Fruit fly (Drosophila melanogaster): ENCODE data around the gene tko.
A peak's percentile ranks its signal among the peaks of the same experiment; 100 is the strongest.

tko gene

dm6 chrX:2399438-2399837 is 44.3 kb downstream of the tko start:
- TF ChIP-seq fru (GFP tag; optimal IDR thresholded peaks at IDR 0.05) = no peak
- no peak for TF ChIP-seq GATAd (GFP tag; optimal IDR thresholded peaks at IDR 0.05)
- TF ChIP-seq foxo (GFP tag; optimal IDR thresholded peaks at IDR 0.05) = no peak
- TF ChIP-seq Hnf4 (GFP tag; optimal IDR thresholded peaks at IDR 0.05) = no peak
- TF ChIP-seq dmrt93B (GFP tag; optimal IDR thresholded peaks at IDR 0.05) = no peak
- no peak for TF ChIP-seq ey (GFP tag; optimal IDR thresholded peaks at IDR 0.05)
- TF ChIP-seq Sp1 (GFP tag; optimal IDR thresholded peaks at IDR 0.05) = no peak
- no peak for TF ChIP-seq CrebA (GFP tag; optimal IDR thresholded peaks at IDR 0.05; ENCODE audit: borderline replicate concordance)
- no peak for TF ChIP-seq Abd-B (GFP tag; optimal IDR thresholded peaks at IDR 0.05)
- TF ChIP-seq dsf (GFP tag; optimal IDR thresholded peaks at IDR 0.05; ENCODE audit: borderline replicate concordance) = no peak
- TF ChIP-seq psq (GFP tag; optimal IDR thresholded peaks at IDR 0.05) = no peak
- no peak for TF ChIP-seq Hr78 (GFP tag; optimal IDR thresholded peaks at IDR 0.05)
- TF ChIP-seq sv (GFP tag; optimal IDR thresholded peaks at IDR 0.05) = no peak
- no peak for TF ChIP-seq woc (GFP tag; optimal IDR thresholded peaks at IDR 0.05)
- TF ChIP-seq jim (GFP tag; optimal IDR thresholded peaks at IDR 0.05) = no peak
- TF ChIP-seq Hr83 (GFP tag; optimal IDR thresholded peaks at IDR 0.05; ENCODE audit: poor library complexity, severe bottlenecking) = no peak

dm6 chrX:2396204-2396882 is 47.4 kb downstream of the tko start:
- TF ChIP-seq psq (GFP tag; optimal IDR thresholded peaks at IDR 0.05) (peak; percentile 60), brk (GFP tag; optimal IDR thresholded peaks at IDR 0.05) (peak; percentile 2), ey (GFP tag; optimal IDR thresholded peaks at IDR 0.05) (peak; percentile 34), h (GFP tag; optimal IDR thresholded peaks at IDR 0.05) (peak; percentile 66), jim (GFP tag; optimal IDR thresholded peaks at IDR 0.05) (no peak), lola (GFP tag; optimal IDR thresholded peaks at IDR 0.05) (no peak), woc (GFP tag; optimal IDR thresholded peaks at IDR 0.05) (peak; percentile 58), HLH106 (tag; optimal IDR thresholded peaks at IDR 0.05) (peak; percentile 60), CG32264 (GFP tag; optimal IDR thresholded peaks at IDR 0.05) (no peak), fru (GFP tag; optimal IDR thresholded peaks at IDR 0.05) (peak; percentile 57), Sp1 (GFP tag; optimal IDR thresholded peaks at IDR 0.05) (peak; percentile 52), Abd-B (GFP tag; optimal IDR thresholded peaks at IDR 0.05) (no peak), Dif (GFP tag; optimal IDR thresholded peaks at IDR 0.05; ENCODE audit: partially characterized antibody) (no peak), rgr (GFP tag; optimal IDR thresholded peaks at IDR 0.05) (peak; percentile 64), foxo (GFP tag; optimal IDR thresholded peaks at IDR 0.05) (peak in 1 of 2 experiments; percentile 70), br (GFP tag; optimal IDR thresholded peaks at IDR 0.05) (peak; percentile 11), dmrt93B (GFP tag; optimal IDR thresholded peaks at IDR 0.05) (peak; percentile 20), OdsH (GFP tag; optimal IDR thresholded peaks at IDR 0.05) (peak; percentile 51)

dm6 chrX:2394516-2394915 is 49.3 kb downstream of the tko start:
- no peak for TF ChIP-seq Hr78 (GFP tag; optimal IDR thresholded peaks at IDR 0.05)
- TF ChIP-seq sv (GFP tag; optimal IDR thresholded peaks at IDR 0.05) = no peak
- TF ChIP-seq pan (optimal IDR thresholded peaks at IDR 0.05) = no peak
- TF ChIP-seq CG32264 (GFP tag; optimal IDR thresholded peaks at IDR 0.05) = no peak
- no peak for TF ChIP-seq Vsx2 (GFP tag; optimal IDR thresholded peaks at IDR 0.05; ENCODE audit: partially characterized antibody)
- TF ChIP-seq Rel (GFP tag; optimal IDR thresholded peaks at IDR 0.05) = no peak
- no peak for TF ChIP-seq Rel (tag; optimal IDR thresholded peaks at IDR 0.05)
- TF ChIP-seq GATAd (GFP tag; optimal IDR thresholded peaks at IDR 0.05) = no peak
- TF ChIP-seq CrebA (GFP tag; optimal IDR thresholded peaks at IDR 0.05; ENCODE audit: borderline replicate concordance) = no peak
- no peak for TF ChIP-seq foxo (GFP tag; optimal IDR thresholded peaks at IDR 0.05)

Data from whole organism, wandering third instar larva.